Worm (Caenorhabditis elegans): ENCODE measurements around the gene nhr-96.

DNA sequence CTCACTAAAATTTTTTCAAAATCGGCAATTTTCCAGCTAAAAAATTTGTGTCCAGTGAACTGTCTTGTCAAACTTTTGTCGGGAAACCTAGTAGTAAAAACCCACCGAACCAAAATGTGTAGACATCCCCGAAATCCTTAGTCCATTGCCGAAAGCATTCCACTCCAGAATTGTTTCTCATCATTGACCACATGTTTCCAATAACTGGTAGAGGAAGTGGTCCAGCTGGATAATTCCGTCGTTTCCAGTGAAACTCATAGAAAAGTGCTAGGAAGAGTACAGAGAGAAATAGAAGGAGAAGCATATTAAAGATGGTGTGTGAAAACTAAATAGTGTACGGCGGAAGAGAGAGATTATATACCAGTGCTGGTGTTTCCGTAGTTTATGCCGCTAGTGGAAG, 29.2 kb upstream of the nhr-96 start, which contains the start of gene cyp-33C12:
- TF ChIP-seq ama-1 (optimal IDR thresholded peaks at IDR 0.05) = no peak
- no peak for TF ChIP-seq hlh-15 (tag; optimal IDR thresholded peaks at IDR 0.05)
- TF ChIP-seq dve-1 (tag; optimal IDR thresholded peaks at IDR 0.05) = no peak
- no peak for TF ChIP-seq K09A11.1 (tag; optimal IDR thresholded peaks at IDR 0.05; ENCODE audit: insufficient read depth)
- TF ChIP-seq unc-86 (tag; optimal IDR thresholded peaks at IDR 0.05) = no peak
